Fruit fly (Drosophila melanogaster) whole organism, embryonic: ENCODE data around the gene Gorab.

Experiments
- Adf1 ChIP-seq: fragments of 200-800 bp; sonication (Bioruptor generic); IDR thresholded peaks from 2 replicates; pipeline ENCODE4 v1.3.6; 2022; ENCODE audit warnings: missing biosample characterization, missing genetic modification characterization
- CG10565 ChIP-seq: fragments of 200-800 bp; sonication (Bioruptor generic); optimal IDR thresholded peaks from 3 replicates; lab custom pipeline; 2016; ENCODE audit warnings: missing biosample characterization, mild to moderate bottlenecking, missing genetic modification characterization
- CG11504 ChIP-seq: fragments of 200-800 bp; sonication (Bioruptor generic); optimal IDR thresholded peaks from 3 replicates; lab custom pipeline; 2019; ENCODE audit warnings: missing biosample characterization, mild to moderate bottlenecking, missing genetic modification characterization, moderate library complexity
- CG14710 ChIP-seq: fragments of 200-800 bp; sonication (Bioruptor generic); optimal IDR thresholded peaks from 3 replicates; lab custom pipeline; 2019; ENCODE audit warnings: missing biosample characterization, mild to moderate bottlenecking, missing genetic modification characterization, moderate library complexity
- CG14860 ChIP-seq: fragments of 200-800 bp; sonication (Bioruptor generic); IDR thresholded peaks from 3 replicates; pipeline ENCODE4 v1.3.6; 2022; ENCODE audit warnings: missing biosample characterization, missing genetic modification characterization; ENCODE audit not compliant: partially characterized antibody
- CG1529 ChIP-seq: fragments of 200-800 bp; sonication (Bioruptor generic); optimal IDR thresholded peaks from 3 replicates; lab custom pipeline; 2018; ENCODE audit warnings: missing biosample characterization, missing genetic modification characterization
- CG16863 ChIP-seq: fragments of 200-800 bp; sonication (Bioruptor generic); optimal IDR thresholded peaks from 3 replicates; lab custom pipeline; 2016; ENCODE audit warnings: missing biosample characterization, missing genetic modification characterization
- CG17186 ChIP-seq: fragments of 200-800 bp; sonication (Bioruptor generic); optimal IDR thresholded peaks from 3 replicates; lab custom pipeline; 2017; ENCODE audit warnings: missing biosample characterization, missing genetic modification reagents, missing genetic modification characterization
- CG18476 ChIP-seq: fragments of 200-800 bp; sonication (Bioruptor generic); optimal IDR thresholded peaks from 2 replicates; lab custom pipeline; 2016; ENCODE audit warnings: missing biosample characterization, mild to moderate bottlenecking, missing genetic modification characterization
- CG18599 ChIP-seq: fragments of 200-800 bp; sonication (Bioruptor generic); optimal IDR thresholded peaks from 3 replicates; lab custom pipeline; 2017; ENCODE audit warnings: missing biosample characterization, missing genetic modification characterization, mild to moderate bottlenecking, moderate library complexity, missing genetic modification reagents
- CG2116 ChIP-seq: fragments of 200-800 bp; sonication (Bioruptor generic); optimal IDR thresholded peaks from 3 replicates; lab custom pipeline; 2018; ENCODE audit warnings: missing biosample characterization, mild to moderate bottlenecking, missing genetic modification characterization
- CG2202 ChIP-seq: fragments of 200-800 bp; sonication (Bioruptor generic); optimal IDR thresholded peaks from 2 replicates; lab custom pipeline; 2018; ENCODE audit warnings: missing biosample characterization, mild to moderate bottlenecking, missing genetic modification characterization
- CG4730 ChIP-seq: fragments of 200-800 bp; sonication (Bioruptor generic); IDR thresholded peaks from 2 replicates; pipeline ENCODE4 v1.3.6; 2022; ENCODE audit warnings: missing biosample characterization, missing genetic modification characterization
- CG6689 ChIP-seq: fragments of 200-800 bp; sonication (Bioruptor generic); IDR thresholded peaks from 2 replicates; pipeline ENCODE4 v1.3.6; 2022; ENCODE audit warnings: missing biosample characterization, missing genetic modification characterization
- CG7786 ChIP-seq: fragments of 200-800 bp; sonication (Bioruptor generic); optimal IDR thresholded peaks from 2 replicates; lab custom pipeline; 2016; ENCODE audit warnings: missing biosample characterization, missing genetic modification characterization
- CG8478 ChIP-seq: fragments of >200 bp; optimal IDR thresholded peaks from 2 replicates; lab custom pipeline; 2018
- CG9932 ChIP-seq: fragments of 200-800 bp; sonication (Bioruptor generic); IDR thresholded peaks from 2 replicates; pipeline ENCODE4 v1.3.6; 2022; ENCODE audit warnings: missing biosample characterization, missing genetic modification characterization
- CTCF ChIP-seq: fragments of 200-800 bp; sonication (Bioruptor generic); optimal IDR thresholded peaks from 2 replicates; lab custom pipeline; 2017; ENCODE audit warnings: missing biosample characterization, mild to moderate bottlenecking, missing genetic modification characterization, moderate library complexity
- CrebB ChIP-seq: fragments of 200-800 bp; sonication (Bioruptor generic); optimal IDR thresholded peaks from 3 replicates; lab custom pipeline; 2018; ENCODE audit warnings: missing biosample characterization, mild to moderate bottlenecking, missing genetic modification characterization
- Dek ChIP-seq: fragments of 200-800 bp; sonication (Bioruptor generic); optimal IDR thresholded peaks from 3 replicates; lab custom pipeline; 2019; ENCODE audit warnings: missing biosample characterization, mild to moderate bottlenecking, missing genetic modification characterization, moderate library complexity
- Dll ChIP-seq: fragments of 200-800 bp; sonication (Bioruptor generic); IDR thresholded peaks from 4 replicates; pipeline ENCODE4 v1.3.6; 2022; ENCODE audit warnings: missing biosample characterization, missing genetic modification characterization; ENCODE audit not compliant: partially characterized antibody
- ERR ChIP-seq: fragments of 200-800 bp; sonication (Bioruptor generic); optimal IDR thresholded peaks from 2 replicates; lab custom pipeline; 2016; ENCODE audit warnings: missing biosample characterization, missing genetic modification characterization
- Fer1 ChIP-seq: fragments of 200-800 bp; sonication (Bioruptor generic); optimal IDR thresholded peaks from 2 replicates; lab custom pipeline; 2017; ENCODE audit warnings: missing biosample characterization, mild to moderate bottlenecking, missing genetic modification characterization
- Hey ChIP-seq: fragments of 200-800 bp; sonication (Bioruptor generic); optimal IDR thresholded peaks from 3 replicates; lab custom pipeline; 2018; ENCODE audit warnings: missing biosample characterization, mild to moderate bottlenecking, missing genetic modification characterization
- Hr39 ChIP-seq: fragments of >200 bp; optimal IDR thresholded peaks from 2 replicates; lab custom pipeline; 2017
- Hr78 ChIP-seq, 2 experiments: fragments of 200-800 bp in 1 of 2; fragments of >200 bp in 1 of 2; sonication (Bioruptor generic) in 1 of 2; optimal IDR thresholded peaks; 2 replicates each; lab custom pipeline; 2017 to 2019; ENCODE audit warnings: missing biosample characterization in 2 of 2, missing genetic modification characterization in 2 of 2, mild to moderate bottlenecking in 1 of 2, moderate library complexity in 1 of 2
- NFAT ChIP-seq: fragments of 200-800 bp; sonication (Bioruptor generic); IDR thresholded peaks from 2 replicates; pipeline ENCODE4 v1.3.6; 2022; ENCODE audit warnings: missing biosample characterization, missing genetic modification characterization
- Oaz ChIP-seq: fragments of 200-800 bp; sonication (Bioruptor generic); IDR thresholded peaks from 2 replicates; pipeline ENCODE4 v1.3.6; 2022; ENCODE audit warnings: missing biosample characterization, missing genetic modification characterization
- ap ChIP-seq: fragments of 200-800 bp; sonication (Bioruptor generic); IDR thresholded peaks from 2 replicates; pipeline ENCODE4 v1.3.6; 2022; ENCODE audit warnings: missing biosample characterization, missing genetic modification characterization
- bbx ChIP-seq: fragments of 200-800 bp; sonication (Bioruptor generic); IDR thresholded peaks from 2 replicates; pipeline ENCODE4 v1.3.6; 2022; ENCODE audit warnings: missing biosample characterization, missing genetic modification characterization; ENCODE audit not compliant: partially characterized antibody
- bcd ChIP-seq: fragments of 200-800 bp; sonication (Bioruptor generic); optimal IDR thresholded peaks from 2 replicates; lab custom pipeline; 2017; ENCODE audit warnings: missing biosample characterization, mild to moderate bottlenecking, missing genetic modification characterization
- cad ChIP-seq: fragments of >200 bp; optimal IDR thresholded peaks from 2 replicates; lab custom pipeline; 2017; ENCODE audit warnings: missing biosample characterization, missing genetic modification characterization
- cg ChIP-seq: fragments of 200-800 bp; sonication (Bioruptor generic); optimal IDR thresholded peaks from 3 replicates; lab custom pipeline; 2019; ENCODE audit warnings: missing biosample characterization, mild to moderate bottlenecking, missing genetic modification characterization, moderate library complexity
- cwo ChIP-seq: fragments of 200-800 bp; sonication (Bioruptor generic); optimal IDR thresholded peaks from 3 replicates; lab custom pipeline; 2017; ENCODE audit warnings: missing biosample characterization, missing genetic modification characterization, mild to moderate bottlenecking, moderate library complexity, missing genetic modification reagents
- ewg ChIP-seq: fragments of 200-800 bp; sonication (Bioruptor generic); optimal IDR thresholded peaks from 3 replicates; lab custom pipeline; 2017; ENCODE audit warnings: mild to moderate bottlenecking, missing biosample characterization, missing genetic modification reagents, missing genetic modification characterization
- fd64A ChIP-seq: fragments of 200-800 bp; sonication (Bioruptor generic); optimal IDR thresholded peaks from 3 replicates; lab custom pipeline; 2018; ENCODE audit warnings: missing biosample characterization, mild to moderate bottlenecking, missing genetic modification characterization
- h ChIP-seq: fragments of >200 bp; optimal IDR thresholded peaks from 2 replicates; lab custom pipeline; 2017
- hth ChIP-seq: fragments of >200 bp; optimal IDR thresholded peaks from 2 replicates; lab custom pipeline; 2017; ENCODE audit warnings: inconsistent platforms
- jumu ChIP-seq: fragments of 200-800 bp; sonication (Bioruptor generic); optimal IDR thresholded peaks from 3 replicates; lab custom pipeline; 2016; ENCODE audit warnings: missing biosample characterization, missing genetic modification characterization
- nau ChIP-seq: fragments of 200-800 bp; sonication (Bioruptor generic); optimal IDR thresholded peaks from 3 replicates; lab custom pipeline; 2017; ENCODE audit warnings: missing biosample characterization, mild to moderate bottlenecking, missing genetic modification characterization, missing genetic modification reagents
- otp ChIP-seq: fragments of 200-800 bp; sonication (Bioruptor generic); IDR thresholded peaks from 3 replicates; pipeline ENCODE4, ENCODE4 v1.3.6; 2022; ENCODE audit warnings: missing biosample characterization, missing genetic modification characterization
- peb ChIP-seq: fragments of 200-800 bp; sonication (Bioruptor generic); IDR thresholded peaks from 2 replicates; pipeline ENCODE4 v1.3.6; 2022; ENCODE audit warnings: missing biosample characterization, missing genetic modification characterization
- prd ChIP-seq, 3 experiments: fragments of >200 bp in 2 of 3; fragments of 200-800 bp in 1 of 3; sonication (Bioruptor generic) in 1 of 3; optimal IDR thresholded peaks in 2 of 3; IDR thresholded peaks in 1 of 3; 2 replicates in 2 of 3; 3 replicates in 1 of 3; pipeline versions ENCODE4 v1.3.6 to Lab custom; 2017 to 2022; ENCODE audit warnings: missing biosample characterization in 1 of 3, missing genetic modification characterization in 1 of 3
- sna ChIP-seq: fragments of 200-800 bp; sonication (Bioruptor generic); IDR thresholded peaks from 2 replicates; pipeline ENCODE4 v1.3.6; 2022; ENCODE audit warnings: missing biosample characterization, missing genetic modification characterization; ENCODE audit not compliant: partially characterized antibody
- sob ChIP-seq: fragments of 200-800 bp; sonication (Bioruptor generic); IDR thresholded peaks from 2 replicates; pipeline ENCODE4 v1.3.6; 2022; ENCODE audit warnings: missing biosample characterization, missing genetic modification characterization
- sqz ChIP-seq: fragments of 200-800 bp; sonication (Bioruptor generic); optimal IDR thresholded peaks from 3 replicates; lab custom pipeline; 2018; ENCODE audit warnings: missing biosample characterization, mild to moderate bottlenecking, missing genetic modification characterization
- tin ChIP-seq: fragments of 200-800 bp; sonication (Bioruptor generic); optimal IDR thresholded peaks from 3 replicates; lab custom pipeline; 2016; ENCODE audit warnings: missing biosample characterization, missing genetic modification characterization
- tio ChIP-seq: fragments of 200-800 bp; sonication (Bioruptor generic); optimal IDR thresholded peaks from 2 replicates; lab custom pipeline; 2017; ENCODE audit warnings: missing biosample characterization, missing genetic modification characterization, inconsistent platforms
- ttk ChIP-seq: fragments of 200-800 bp; sonication (Bioruptor generic); IDR thresholded peaks from 2 replicates; pipeline ENCODE4 v2.1.2; 2022; ENCODE audit warnings: missing biosample characterization, missing genetic modification characterization
- tx ChIP-seq: fragments of 200-800 bp; sonication (Bioruptor generic); optimal IDR thresholded peaks from 2 replicates; lab custom pipeline; 2016; ENCODE audit warnings: missing biosample characterization, missing genetic modification characterization
- wek ChIP-seq: fragments of 200-800 bp; sonication (Bioruptor generic); optimal IDR thresholded peaks from 3 replicates; lab custom pipeline; 2018; ENCODE audit warnings: missing biosample characterization, mild to moderate bottlenecking, missing genetic modification characterization, moderate library complexity

Gorab gene

dm6 chr3L:17425132-17425713 is 3.4 kb downstream of the Gorab start, which contains the start of the genes Sec3 and COX7B:
TSS of gene Sec3 (minus strand) at chr3L:17425217.
TSS of gene COX7B (plus strand) at chr3L:17425477.
- TF ChIP-seq tx (GFP tag; lab: Kevin White, UChicago), result peak; percentile 47
- TF ChIP-seq CG16863 (GFP tag; lab: Kevin White, UChicago), result peak; percentile 41
- peak; percentile 31 for TF ChIP-seq jumu
- no peak for TF ChIP-seq fd64A (GFP tag; lab: Kevin White, UChicago)
- peak; percentile 21 for TF ChIP-seq CTCF
- TF ChIP-seq Adf1 (GFP tag; lab: Robert Waterston, UW), result no peak
- peak; percentile 45 for TF ChIP-seq bcd (GFP tag; lab: Kevin White, UChicago)
- peak; percentile 91 for TF ChIP-seq sna (GFP tag; lab: Robert Waterston, UW)
- peak; percentile 65 for TF ChIP-seq CG1529 (GFP tag; lab: Kevin White, UChicago)
- peak; percentile 56; the same call in 1 of the 3 replicates for TF ChIP-seq otp
- TF ChIP-seq tin, result peak; percentile 74
- TF ChIP-seq Dll, result peak; percentile 97
- no peak for TF ChIP-seq wek (GFP tag; lab: Kevin White, UChicago)
- TF ChIP-seq bbx (GFP tag; lab: Robert Waterston, UW), result peak; percentile 87
- TF ChIP-seq cwo (GFP tag; lab: Kevin White, UChicago), result peak; percentile 25
- peak; percentile 56 for TF ChIP-seq CG4730
- no peak for TF ChIP-seq h
- peak; percentile 17 for TF ChIP-seq CG7786 (GFP tag; lab: Kevin White, UChicago)
- no peak for TF ChIP-seq sqz
- TF ChIP-seq ERR (GFP tag; lab: Kevin White, UChicago), result peak; percentile 29
- peak; percentile 17 for TF ChIP-seq ewg (GFP tag; lab: Kevin White, UChicago)
- no peak for TF ChIP-seq Hey
- TF ChIP-seq peb (GFP tag; lab: Robert Waterston, UW), result no peak
- TF ChIP-seq Hr78 (GFP tag; optimal IDR thresholded peaks at IDR 0.05; lab: Kevin White, UChicago), result no peak
- peak; percentile 76 for TF ChIP-seq CG17186 (GFP tag; lab: Kevin White, UChicago)
- peak; percentile 64 for TF ChIP-seq CG6689 (GFP tag; lab: Robert Waterston, UW)
- peak; percentile 72 for TF ChIP-seq Fer1 (GFP tag; lab: Kevin White, UChicago)
- TF ChIP-seq CG18476 (GFP tag; lab: Kevin White, UChicago), result peak; percentile 44
- peak; percentile 18 for TF ChIP-seq tio (GFP tag; lab: Kevin White, UChicago)
- TF ChIP-seq Dek (tag; lab: Kevin White, UChicago), result peak; percentile 38
- peak; percentile 27 for TF ChIP-seq nau (GFP tag; lab: Kevin White, UChicago)
- TF ChIP-seq ap (GFP tag; lab: Robert Waterston, UW), result no peak
- no peak for TF ChIP-seq CG10565 (GFP tag; lab: Kevin White, UChicago)
- TF ChIP-seq CG2116 (GFP tag; lab: Kevin White, UChicago), result peak; percentile 75
- TF ChIP-seq CG14860 (GFP tag; lab: Robert Waterston, UW), result peak; percentile 91
- TF ChIP-seq CrebB, result peak; percentile 60
- peak; percentile 86 for TF ChIP-seq CG9932 (GFP tag; lab: Robert Waterston, UW)
- no peak for TF ChIP-seq CG8478 (lab: Kevin White, UChicago)
- peak; percentile 63 for TF ChIP-seq CG18599 (GFP tag; lab: Kevin White, UChicago)
- no peak for TF ChIP-seq Hr39 (lab: Kevin White, UChicago)
- TF ChIP-seq ttk (GFP tag; lab: Robert Waterston, UW), result no peak
- no peak for TF ChIP-seq hth
- no peak for TF ChIP-seq prd (optimal IDR thresholded peaks at IDR 0.05; lab: Kevin White, UChicago)
- peak; percentile 71 for TF ChIP-seq prd (GFP tag; IDR thresholded peaks at IDR 0.05; lab: Robert Waterston, UW)
- peak; percentile 7 for TF ChIP-seq CG2202 (tag; lab: Kevin White, UChicago)
- TF ChIP-seq NFAT, result peak; percentile 71
- peak; percentile 85 for TF ChIP-seq CG14710 (tag; lab: Kevin White, UChicago)
- no peak for TF ChIP-seq cad (GFP tag; lab: Kevin White, UChicago)
- TF ChIP-seq sob, result peak; percentile 71
- TF ChIP-seq cg (GFP tag; lab: Kevin White, UChicago), result no peak
- no peak for TF ChIP-seq Oaz (GFP tag; lab: Robert Waterston, UW)
- TF ChIP-seq CG11504, result no peak
